Fruit fly (Drosophila melanogaster) whole organism, embryonic: Measurements from ENCODE around the gene CG9961.

Source experiments
- Atf6 ChIP-seq: fragments of 200-800 bp; sonication (Bioruptor generic); IDR thresholded peaks from 2 replicates; pipeline ENCODE4 v1.3.6; 2022; ENCODE audit warnings: missing biosample characterization, missing genetic modification characterization
- B-H2 ChIP-seq: fragments of 200-800 bp; sonication (Bioruptor generic); optimal IDR thresholded peaks from 2 replicates; lab custom pipeline; 2018; ENCODE audit warnings: missing biosample characterization, mild to moderate bottlenecking, missing genetic modification characterization
- CG10366 ChIP-seq: fragments of 200-800 bp; sonication (Bioruptor generic); IDR thresholded peaks from 2 replicates; pipeline ENCODE4 v1.3.6; 2022; ENCODE audit warnings: missing biosample characterization, missing genetic modification characterization
- CG12236 ChIP-seq: fragments of 200-800 bp; sonication (Bioruptor generic); optimal IDR thresholded peaks from 2 replicates; lab custom pipeline; 2016; ENCODE audit warnings: missing biosample characterization, missing genetic modification characterization
- CG1233 ChIP-seq: fragments of 200-800 bp; sonication (Bioruptor generic); optimal IDR thresholded peaks from 4 replicates; lab custom pipeline; 2018; ENCODE audit warnings: missing biosample characterization, mild to moderate bottlenecking, missing genetic modification characterization
- CG13296 ChIP-seq: fragments of 200-800 bp; sonication (Bioruptor generic); optimal IDR thresholded peaks from 3 replicates; lab custom pipeline; 2018; ENCODE audit warnings: missing biosample characterization, mild to moderate bottlenecking, missing genetic modification characterization
- CG16863 ChIP-seq: fragments of 200-800 bp; sonication (Bioruptor generic); optimal IDR thresholded peaks from 3 replicates; lab custom pipeline; 2016; ENCODE audit warnings: missing biosample characterization, missing genetic modification characterization
- CG17359 ChIP-seq: fragments of 200-800 bp; sonication (Bioruptor generic); optimal IDR thresholded peaks from 3 replicates; lab custom pipeline; 2018; ENCODE audit warnings: missing biosample characterization, mild to moderate bottlenecking, missing genetic modification characterization, moderate library complexity
- CG18619 ChIP-seq: fragments of 200-800 bp; sonication (Bioruptor generic); optimal IDR thresholded peaks from 3 replicates; lab custom pipeline; 2017; ENCODE audit warnings: missing biosample characterization, mild to moderate bottlenecking, missing genetic modification characterization
- CG2712 ChIP-seq: fragments of 200-800 bp; optimal IDR thresholded peaks from 3 replicates; lab custom pipeline; 2019; ENCODE audit warnings: missing biosample characterization, mild to moderate bottlenecking, missing genetic modification characterization, moderate library complexity
- CG3065 ChIP-seq: fragments of 200-800 bp; sonication (Bioruptor generic); optimal IDR thresholded peaks from 2 replicates; lab custom pipeline; 2016; ENCODE audit warnings: missing biosample characterization, missing genetic modification characterization
- CG3995 ChIP-seq: fragments of 200-800 bp; sonication (Bioruptor generic); optimal IDR thresholded peaks from 3 replicates; lab custom pipeline; 2016; ENCODE audit warnings: missing biosample characterization, missing genetic modification characterization
- CG4707 ChIP-seq: fragments of 200-800 bp; sonication (Bioruptor generic); optimal IDR thresholded peaks from 2 replicates; lab custom pipeline; 2018; ENCODE audit warnings: missing biosample characterization, mild to moderate bottlenecking, missing genetic modification characterization, moderate library complexity
- CG5245 ChIP-seq: fragments of 200-800 bp; sonication (Bioruptor generic); optimal IDR thresholded peaks from 3 replicates; lab custom pipeline; 2016; ENCODE audit warnings: missing biosample characterization, missing genetic modification characterization
- CG7928 ChIP-seq: fragments of 200-800 bp; sonication (Bioruptor generic); optimal IDR thresholded peaks from 2 replicates; lab custom pipeline; 2017; ENCODE audit warnings: missing biosample characterization, mild to moderate bottlenecking, missing genetic modification characterization
- CG9437 ChIP-seq: fragments of 200-800 bp; sonication (Bioruptor generic); optimal IDR thresholded peaks from 2 replicates; lab custom pipeline; 2018; ENCODE audit warnings: missing biosample characterization, mild to moderate bottlenecking, missing genetic modification characterization
- CG9932 ChIP-seq: fragments of 200-800 bp; sonication (Bioruptor generic); IDR thresholded peaks from 2 replicates; pipeline ENCODE4 v1.3.6; 2022; ENCODE audit warnings: missing biosample characterization, missing genetic modification characterization
- E2f2 ChIP-seq: fragments of 200-800 bp; sonication (Bioruptor generic); IDR thresholded peaks from 2 replicates; pipeline ENCODE4 v1.3.6; 2022; ENCODE audit warnings: missing biosample characterization, missing genetic modification characterization
- GATAe ChIP-seq: fragments of 200-800 bp; sonication (Bioruptor generic); conservative IDR thresholded peaks from 2 replicates; pipeline ENCODE4 v1.3.6; 2022; ENCODE audit warnings: missing biosample characterization, missing genetic modification characterization
- HHEX ChIP-seq: fragments of 200-800 bp; sonication (Bioruptor generic); optimal IDR thresholded peaks from 3 replicates; lab custom pipeline; 2017; ENCODE audit warnings: missing biosample characterization, mild to moderate bottlenecking, missing genetic modification characterization, missing genetic modification reagents
- HLH4C ChIP-seq: fragments of 200-800 bp; sonication (Bioruptor generic); IDR thresholded peaks from 3 replicates; pipeline ENCODE4 v1.3.6; 2022; ENCODE audit warnings: missing biosample characterization, missing genetic modification characterization; ENCODE audit not compliant: partially characterized antibody
- Lpt ChIP-seq: fragments of >200 bp; optimal IDR thresholded peaks from 2 replicates; lab custom pipeline; 2018; ENCODE audit warnings: missing biosample characterization, missing genetic modification characterization
- MBD-R2 ChIP-seq: fragments of 200-800 bp; sonication (Bioruptor generic); IDR thresholded peaks from 2 replicates; pipeline ENCODE4 v1.3.6; 2022; ENCODE audit warnings: missing biosample characterization, missing genetic modification characterization
- Myb ChIP-seq: fragments of 200-800 bp; sonication (Bioruptor generic); optimal IDR thresholded peaks from 2 replicates; lab custom pipeline; 2016; ENCODE audit warnings: missing biosample characterization, missing genetic modification characterization
- NFAT ChIP-seq: fragments of 200-800 bp; sonication (Bioruptor generic); IDR thresholded peaks from 2 replicates; pipeline ENCODE4 v1.3.6; 2022; ENCODE audit warnings: missing biosample characterization, missing genetic modification characterization
- Nf-YA ChIP-seq: fragments of 200-800 bp; sonication (Bioruptor generic); IDR thresholded peaks from 2 replicates; pipeline ENCODE4 v1.3.6; 2022; ENCODE audit warnings: missing biosample characterization, missing genetic modification characterization
- Six4 ChIP-seq: fragments of 200-800 bp; sonication (Bioruptor generic); optimal IDR thresholded peaks from 2 replicates; lab custom pipeline; 2016; ENCODE audit warnings: missing biosample characterization, missing genetic modification characterization
- Stat92E ChIP-seq, 3 experiments: fragments of >200 bp in 2 of 3; fragments of 200-800 bp in 1 of 3; sonication (Bioruptor generic) in 1 of 3; optimal IDR thresholded peaks; 2 replicates each; lab custom pipeline; 2017 to 2019; ENCODE audit warnings: missing biosample characterization in 3 of 3, missing genetic modification characterization in 3 of 3, mild to moderate bottlenecking in 1 of 3, moderate library complexity in 1 of 3
- Tbp ChIP-seq: fragments of >200 bp; optimal IDR thresholded peaks from 2 replicates; lab custom pipeline; 2018; ENCODE audit warnings: missing biosample characterization, missing genetic modification characterization
- al ChIP-seq: fragments of 200-800 bp; sonication (Bioruptor generic); IDR thresholded peaks from 2 replicates; pipeline ENCODE4 v1.3.6; 2022; ENCODE audit warnings: missing biosample characterization, missing genetic modification characterization
- ap ChIP-seq: fragments of 200-800 bp; sonication (Bioruptor generic); IDR thresholded peaks from 2 replicates; pipeline ENCODE4 v1.3.6; 2022; ENCODE audit warnings: missing biosample characterization, missing genetic modification characterization
- ase ChIP-seq: fragments of 200-800 bp; sonication (Bioruptor generic); IDR thresholded peaks from 3 replicates; pipeline ENCODE4 v1.3.6; 2022; ENCODE audit warnings: missing biosample characterization, missing genetic modification characterization
- bigmax ChIP-seq: fragments of 200-800 bp; sonication (Bioruptor generic); optimal IDR thresholded peaks from 2 replicates; lab custom pipeline; 2018; ENCODE audit warnings: missing biosample characterization, mild to moderate bottlenecking, missing genetic modification characterization
- bsh ChIP-seq, 2 experiments: fragments of 200-800 bp; sonication (Bioruptor generic); optimal IDR thresholded peaks; 2 replicates each; lab custom pipeline; 2017 to 2018; ENCODE audit warnings: mild to moderate bottlenecking in 2 of 2, missing biosample characterization in 2 of 2, missing genetic modification characterization in 2 of 2, moderate library complexity in 1 of 2
- cato ChIP-seq: fragments of 200-800 bp; sonication (Bioruptor generic); optimal IDR thresholded peaks from 2 replicates; lab custom pipeline; 2016; ENCODE audit warnings: missing biosample characterization, missing genetic modification characterization, borderline replicate concordance
- chn ChIP-seq: fragments of 200-800 bp; sonication (Bioruptor generic); optimal IDR thresholded peaks from 2 replicates; lab custom pipeline; 2016; ENCODE audit warnings: missing biosample characterization, missing genetic modification characterization
- cwo ChIP-seq: fragments of 200-800 bp; sonication (Bioruptor generic); optimal IDR thresholded peaks from 3 replicates; lab custom pipeline; 2017; ENCODE audit warnings: missing biosample characterization, missing genetic modification characterization, mild to moderate bottlenecking, moderate library complexity, missing genetic modification reagents
- dmrt99B ChIP-seq: fragments of 200-800 bp; sonication (Bioruptor generic); optimal IDR thresholded peaks from 2 replicates; lab custom pipeline; 2018; ENCODE audit warnings: missing biosample characterization, mild to moderate bottlenecking, missing genetic modification characterization, moderate library complexity
- gsb ChIP-seq: fragments of 200-800 bp; sonication (Bioruptor generic); IDR thresholded peaks from 2 replicates; pipeline ENCODE4 v1.3.6; 2022; ENCODE audit warnings: missing biosample characterization, missing genetic modification characterization
- jigr1 ChIP-seq: fragments of 200-800 bp; sonication (Bioruptor generic); IDR thresholded peaks from 3 replicates; pipeline ENCODE4 v1.3.6; 2022; ENCODE audit warnings: missing biosample characterization, missing genetic modification characterization
- kah ChIP-seq: fragments of 200-800 bp; sonication (Bioruptor generic); optimal IDR thresholded peaks from 2 replicates; lab custom pipeline; 2018; ENCODE audit warnings: missing biosample characterization, mild to moderate bottlenecking, missing genetic modification characterization
- otp ChIP-seq: fragments of 200-800 bp; sonication (Bioruptor generic); IDR thresholded peaks from 3 replicates; pipeline ENCODE4, ENCODE4 v1.3.6; 2022; ENCODE audit warnings: missing biosample characterization, missing genetic modification characterization
- pb ChIP-seq: fragments of 200-800 bp; sonication (Bioruptor generic); optimal IDR thresholded peaks from 3 replicates; lab custom pipeline; 2016; ENCODE audit warnings: missing biosample characterization, missing genetic modification characterization
- pho ChIP-seq: fragments of 200-800 bp; sonication (Bioruptor generic); optimal IDR thresholded peaks from 2 replicates; lab custom pipeline; 2016; ENCODE audit warnings: missing biosample characterization, missing genetic modification characterization
- rib ChIP-seq: fragments of 200-800 bp; sonication (Bioruptor generic); IDR thresholded peaks from 2 replicates; pipeline ENCODE4 v1.3.6; 2022; ENCODE audit warnings: missing biosample characterization, missing genetic modification characterization
- ro ChIP-seq: fragments of 200-800 bp; sonication (Bioruptor generic); IDR thresholded peaks from 2 replicates; pipeline ENCODE4 v1.3.6; 2022; ENCODE audit warnings: missing biosample characterization, missing genetic modification characterization
- seq ChIP-seq: fragments of 200-800 bp; sonication (Bioruptor generic); IDR thresholded peaks from 2 replicates; pipeline ENCODE4 v1.3.6; 2022; ENCODE audit warnings: missing biosample characterization, missing genetic modification characterization
- trem ChIP-seq: fragments of 200-800 bp; optimal IDR thresholded peaks from 3 replicates; lab custom pipeline; 2019; ENCODE audit warnings: missing biosample characterization, mild to moderate bottlenecking, missing genetic modification characterization, moderate library complexity
- wek ChIP-seq: fragments of 200-800 bp; sonication (Bioruptor generic); optimal IDR thresholded peaks from 3 replicates; lab custom pipeline; 2018; ENCODE audit warnings: missing biosample characterization, mild to moderate bottlenecking, missing genetic modification characterization, moderate library complexity
- zen2 ChIP-seq: fragments of 200-800 bp; sonication (Bioruptor generic); IDR thresholded peaks from 3 replicates; pipeline ENCODE4 v1.3.6; 2022; ENCODE audit warnings: missing biosample characterization, missing genetic modification characterization; ENCODE audit not compliant: partially characterized antibody

The CG9961 gene

DNA sequence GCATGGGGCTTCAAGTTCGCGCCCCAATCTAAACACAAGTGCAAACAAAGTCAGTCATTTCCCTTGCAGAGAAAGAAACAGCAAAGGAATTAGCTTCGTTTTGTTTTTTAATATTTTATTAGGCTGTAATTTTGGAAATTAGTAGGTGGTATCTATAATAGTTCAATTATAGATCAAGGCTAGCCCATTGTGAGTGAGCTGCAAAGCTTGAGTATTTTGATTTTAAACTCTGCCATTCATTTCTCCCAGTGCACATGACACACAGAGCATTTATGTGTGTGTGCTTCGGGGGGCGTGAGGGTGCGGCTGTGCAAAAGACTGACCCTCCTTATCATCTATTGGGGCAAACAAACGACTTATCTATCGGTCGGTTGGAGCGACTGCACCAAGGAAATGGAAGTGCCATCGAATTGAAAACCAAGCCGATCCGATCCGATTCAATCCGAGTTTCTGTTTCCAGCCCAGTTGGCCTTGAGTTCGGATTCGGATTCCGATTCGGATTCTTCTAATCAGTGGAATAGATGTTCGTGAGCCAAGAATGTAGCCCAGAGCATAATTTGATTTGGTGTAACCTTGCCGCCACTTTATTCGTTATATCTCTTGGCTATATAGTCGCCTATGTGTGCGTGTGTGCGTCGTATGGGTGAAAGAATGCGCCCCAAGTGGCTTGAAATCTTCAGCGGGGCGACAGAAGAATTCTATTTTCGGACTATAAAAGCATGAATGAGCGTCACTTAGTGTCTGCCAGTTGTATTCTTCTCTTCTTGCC lies 13.2 kb downstream of the CG9961 start (continued):
- TF ChIP-seq ap (GFP tag; lab: Robert Waterston, UW) (peak; percentile 55; the same call in 1 of the 2 replicates), jigr1 (no peak), gsb (GFP tag; lab: Robert Waterston, UW) (no peak), CG3065 (GFP tag; lab: Kevin White, UChicago) (no peak), rib (GFP tag; lab: Robert Waterston, UW) (no peak), zen2 (no peak), CG7928 (GFP tag; lab: Kevin White, UChicago) (no peak), CG3995 (GFP tag; lab: Kevin White, UChicago) (no peak), E2f2 (GFP tag; lab: Robert Waterston, UW) (no peak; the same call in 1 of the 2 replicates), cwo (GFP tag; lab: Kevin White, UChicago) (no peak), Atf6 (GFP tag; lab: Robert Waterston, UW) (no peak), kah (GFP tag; lab: Kevin White, UChicago) (no peak), CG13296 (GFP tag; lab: Kevin White, UChicago) (no peak), pb (GFP tag; lab: Kevin White, UChicago) (no peak), CG17359 (tag; lab: Kevin White, UChicago) (peak; percentile 48), CG16863 (GFP tag; lab: Kevin White, UChicago) (no peak), Myb (GFP tag; lab: Kevin White, UChicago) (no peak), CG10366 (peak; percentile 39; the same call in 1 of the 2 replicates), MBD-R2 (GFP tag; lab: Robert Waterston, UW) (no peak), dmrt99B (tag; lab: Kevin White, UChicago) (peak; percentile 68), Stat92E (GFP tag; optimal IDR thresholded peaks at IDR 0.05; lab: Kevin White, UChicago) (no peak), bigmax (GFP tag; lab: Kevin White, UChicago) (no peak), CG9932 (GFP tag; lab: Robert Waterston, UW) (peak; percentile 26; the same call in 1 of the 2 replicates), HLH4C (GFP tag; lab: Robert Waterston, UW) (no peak), Nf-YA (GFP tag; lab: Robert Waterston, UW) (no peak), CG4707 (GFP tag; lab: Kevin White, UChicago) (no peak), B-H2 (GFP tag; lab: Kevin White, UChicago) (no peak), trem (tag; lab: Kevin White, UChicago) (no peak), CG5245 (no peak), CG1233 (GFP tag; lab: Kevin White, UChicago) (no peak), seq (no peak), HHEX (no peak), CG18619 (peak; percentile 9), Tbp (no peak), CG2712 (tag; lab: Kevin White, UChicago) (peak; percentile 60), otp (GFP tag; lab: Robert Waterston, UW) (no peak), pho (GFP tag; lab: Kevin White, UChicago) (no peak), chn (GFP tag; lab: Kevin White, UChicago) (no peak), CG9437 (GFP tag; lab: Kevin White, UChicago) (no peak), NFAT (no peak), wek (GFP tag; lab: Kevin White, UChicago) (no peak), GATAe (no peak), cato (GFP tag; lab: Kevin White, UChicago) (no peak), ro (GFP tag; lab: Robert Waterston, UW) (no peak), Six4 (GFP tag; lab: Kevin White, UChicago) (peak; percentile 0), bsh (GFP tag; optimal IDR thresholded peaks at IDR 0.05; lab: Kevin White, UChicago) (peak in 1 of 2 experiments; percentile 15), ase (peak; percentile 47; the same call in 1 of the 3 replicates), al (GFP tag; lab: Robert Waterston, UW) (no peak), CG12236 (GFP tag; lab: Kevin White, UChicago) (no peak), Lpt (GFP tag; lab: Kevin White, UChicago) (no peak)
